Worm (Caenorhabditis elegans) whole organism, L4/young adult: ENCODE measurements around the gene K07E3.4.

Experiments
- W03F9.2 ChIP-seq: fragments of 150-350 bp; optimal IDR thresholded peaks from 2 replicates; lab custom pipeline; 2014; ENCODE audit warnings: missing biosample characterization, missing genetic modification characterization
- dao-5 ChIP-seq: sonication (generic microtip); optimal IDR thresholded peaks from 2 replicates; lab custom pipeline; 2016; ENCODE audit warnings: missing genotype, missing genetic modification characterization, moderate library complexity, missing compliant biosample characterization
- him-1 ChIP-seq: sonication (generic microtip); optimal IDR thresholded peaks from 2 replicates; lab custom pipeline; 2016; ENCODE audit warnings: missing genotype, missing genetic modification reagents, missing genetic modification characterization, missing compliant biosample characterization

DNA sequence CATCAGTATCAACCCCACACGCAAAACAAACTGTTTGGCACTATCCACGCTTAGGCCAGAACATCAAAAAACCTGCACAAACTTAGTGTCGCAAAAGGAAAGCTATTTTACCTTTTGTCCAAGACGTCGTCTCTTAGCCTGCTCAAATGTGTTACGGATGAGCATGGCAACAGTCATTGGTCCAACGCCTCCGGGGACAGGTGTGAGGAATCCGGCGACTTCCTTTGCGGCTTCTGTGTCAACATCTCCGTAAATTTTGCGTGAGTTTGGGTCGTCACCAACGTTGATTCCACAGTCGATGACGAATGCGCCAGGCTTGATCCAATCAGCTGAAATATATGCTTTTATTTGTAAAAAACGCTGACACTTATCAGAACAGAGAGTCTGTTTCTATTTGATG lies 851 bp upstream of the K07E3.4 start:
- TF ChIP-seq W03F9.2 (tag; lab: Kevin White, UChicago) (no peak), dao-5 (tag; lab: Kevin White, UChicago) (no peak), him-1 (tag; lab: Kevin White, UChicago) (no peak)
